Fruit fly (Drosophila melanogaster) Kc167 (cell line): ENCODE results near the gene CG42810.

Experiments used
- Myc ChIP-seq: fragments of >200 bp; optimal IDR thresholded peaks from 2 replicates; lab custom pipeline; 2017; ENCODE audit warnings: missing external identifiers
- Sin3A ChIP-seq: fragments of >200 bp; optimal IDR thresholded peaks from 2 replicates; lab custom pipeline; 2018; ENCODE audit warnings: missing external identifiers
- h ChIP-seq: fragments of >200 bp; optimal IDR thresholded peaks from 3 replicates; lab custom pipeline; 2018; ENCODE audit warnings: missing external identifiers
- insv ChIP-seq: fragments of >200 bp; optimal IDR thresholded peaks from 3 replicates; lab custom pipeline; 2018; ENCODE audit warnings: missing external identifiers
- psq ChIP-seq: fragments of >200 bp; optimal IDR thresholded peaks from 2 replicates; lab custom pipeline; 2017; ENCODE audit warnings: missing external identifiers
- ttk ChIP-seq: sonication (Bioruptor generic); optimal IDR thresholded peaks from 2 replicates; lab custom pipeline; 2017; ENCODE audit warnings: missing external identifiers

Gene CG42810

DNA sequence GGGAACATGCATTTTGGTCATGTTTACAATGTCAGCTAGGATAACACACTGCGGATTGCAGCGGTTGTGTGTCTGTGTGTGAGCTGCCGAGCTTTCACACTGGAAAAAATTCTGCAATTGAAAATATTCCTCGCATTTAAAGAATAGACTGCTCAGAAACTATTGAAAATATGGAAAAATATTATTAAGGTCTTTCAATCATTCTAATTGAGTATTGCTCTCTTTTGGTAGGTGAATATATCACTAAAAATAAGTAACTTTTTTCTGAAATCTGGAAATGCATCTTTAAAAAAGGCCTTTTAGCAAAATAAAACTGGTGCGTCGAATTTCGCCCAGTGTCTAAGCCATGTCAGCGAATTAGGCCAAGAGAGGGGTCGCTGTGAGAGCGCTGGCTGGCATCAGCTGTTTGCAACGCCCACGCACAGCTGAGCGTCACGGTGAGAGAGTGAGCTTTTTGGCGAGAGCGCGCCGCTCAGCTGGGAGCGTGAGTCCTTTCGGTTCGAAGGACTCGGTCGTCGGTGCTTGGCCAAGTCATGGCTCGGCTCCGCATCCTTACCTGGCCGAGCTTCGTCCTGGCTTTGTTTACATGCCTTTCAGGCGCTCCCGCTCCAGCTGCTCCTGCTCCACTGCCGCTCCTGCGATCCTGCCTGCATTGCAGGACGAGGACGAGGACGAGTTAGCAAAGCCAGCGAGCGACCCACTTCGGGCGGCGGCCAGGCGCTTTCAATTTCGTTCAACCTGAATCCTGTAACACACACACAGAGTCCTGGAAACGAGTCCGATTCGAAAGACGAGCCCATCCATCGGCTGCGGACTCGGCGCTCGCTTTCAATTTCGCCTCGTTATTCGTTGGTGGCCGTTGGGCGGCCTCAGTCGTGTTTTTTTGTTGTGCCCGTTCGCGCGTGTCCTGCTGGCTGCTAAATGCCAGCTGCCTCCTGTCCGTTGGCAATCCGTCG lies 1.7 kb downstream of the CG42810 start, which contains the start of gene CG46308:
Gene CG46308 (plus strand): TSS at position 864 of the 956 bp plus-strand sequence.
- TF ChIP-seq Sin3A (no peak), h (lab: Kevin White, UChicago) (no peak)

DNA sequence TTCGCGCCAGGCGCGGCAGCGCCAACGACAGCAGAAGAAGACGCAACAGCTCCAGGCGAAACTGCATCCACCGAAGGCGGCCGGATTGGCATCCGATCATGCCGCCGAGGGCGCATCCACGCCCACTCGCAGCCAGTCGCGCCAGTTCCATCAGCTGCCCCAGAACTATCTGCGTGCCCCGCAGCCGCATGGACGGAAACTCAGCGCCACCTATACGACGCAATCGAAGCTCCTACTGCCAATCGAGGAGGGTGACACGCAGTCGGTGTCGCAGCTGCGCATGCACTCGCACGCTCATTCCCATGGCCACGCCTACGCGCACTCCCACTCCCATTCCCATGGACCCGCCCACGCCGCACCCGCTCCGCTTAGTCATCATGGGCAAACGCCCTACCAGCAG lies 15.8 kb downstream of the CG42810 start:
- TF ChIP-seq insv (lab: Kevin White, UChicago) (no peak), ttk (no peak), psq (no peak), h (lab: Kevin White, UChicago) (no peak), Myc (lab: Kevin White, UChicago) (no peak), Sin3A (no peak)

DNA sequence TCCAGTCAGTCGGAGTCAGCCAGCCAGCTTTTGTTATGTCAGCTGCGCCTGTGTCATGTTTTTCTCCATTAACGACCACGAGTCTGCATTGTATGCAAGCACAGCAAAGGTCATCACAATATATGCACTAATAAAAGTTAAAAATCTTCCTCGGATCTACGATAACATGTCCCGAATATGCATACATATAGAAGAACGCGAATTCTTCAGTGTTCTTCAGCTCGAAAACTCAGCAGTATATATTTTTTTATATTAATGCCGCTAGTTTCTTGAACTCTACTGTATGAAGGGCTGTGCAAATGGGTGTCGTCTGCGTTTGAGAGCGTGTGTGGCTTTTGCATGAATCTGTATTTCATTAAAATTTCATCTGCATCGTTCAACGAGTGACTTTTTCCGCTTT lies 22.8 kb downstream of the CG42810 start:
- no peak for TF ChIP-seq Sin3A
- TF ChIP-seq h (lab: Kevin White, UChicago) = no peak
- TF ChIP-seq ttk = no peak
- no peak for TF ChIP-seq psq
- no peak for TF ChIP-seq Myc (lab: Kevin White, UChicago)
- no peak for TF ChIP-seq insv (lab: Kevin White, UChicago)

DNA sequence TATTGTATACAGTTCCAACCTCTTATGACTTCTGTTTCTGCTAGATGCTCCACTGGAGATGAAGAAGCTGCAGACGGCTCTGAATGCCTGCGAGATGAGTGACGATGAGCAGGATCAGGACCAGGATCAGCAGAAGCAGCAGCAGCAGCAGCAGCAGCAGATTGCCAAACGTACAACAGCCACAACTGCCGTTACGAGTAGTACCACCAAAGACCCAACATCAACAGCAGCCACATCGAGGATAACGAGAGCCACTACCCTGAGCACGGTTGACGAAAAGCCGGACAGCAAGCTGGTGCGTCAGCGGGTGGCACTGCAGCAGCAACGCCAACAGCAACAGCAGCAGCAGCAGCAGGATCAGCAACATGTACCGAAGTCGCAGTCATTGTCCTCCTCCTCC lies 38.4 kb downstream of the CG42810 start:
- TF ChIP-seq insv (lab: Kevin White, UChicago) (no peak), Myc (lab: Kevin White, UChicago) (no peak), ttk (no peak), h (lab: Kevin White, UChicago) (no peak), psq (no peak), Sin3A (no peak)

DNA sequence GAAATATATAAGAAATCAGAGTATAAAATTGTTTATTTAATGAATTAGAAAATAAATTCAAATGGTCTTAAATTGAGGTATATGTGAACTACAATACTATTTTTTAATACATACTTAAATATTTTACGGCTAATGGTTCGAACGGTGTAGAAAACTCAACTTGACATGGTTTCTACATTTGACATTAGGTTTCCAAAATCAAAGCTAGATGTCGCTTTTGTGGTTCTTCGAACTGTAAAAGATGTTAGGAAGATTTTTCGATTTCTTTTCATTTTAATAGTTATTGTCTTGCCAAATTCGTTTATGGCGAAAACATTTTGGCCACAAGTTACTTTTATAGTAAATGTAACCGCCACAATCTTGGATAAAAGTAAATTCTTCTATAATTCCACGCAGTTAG lies 40.9 kb downstream of the CG42810 start:
- TF ChIP-seq h (lab: Kevin White, UChicago) = no peak
- no peak for TF ChIP-seq psq
- no peak for TF ChIP-seq Sin3A
- TF ChIP-seq ttk = no peak
- TF ChIP-seq Myc (lab: Kevin White, UChicago) = no peak
- no peak for TF ChIP-seq insv (lab: Kevin White, UChicago)
